Worm (Caenorhabditis elegans) whole organism, L4 larva: Measurements from ENCODE around the gene T02C1.2.
A peak's percentile ranks its signal among the peaks of the same experiment; 100 is the strongest.

Experiments
- Y105C5A.15 ChIP-seq: fragments of 200-800 bp; sonication (Bioruptor generic); IDR thresholded peaks from 2 replicates; pipeline ENCODE4 v1.3.6; 2022; ENCODE audit warnings: missing genetic modification characterization, missing compliant biosample characterization
- Y5F2A.4 ChIP-seq: fragments of 200-800 bp; sonication (Bioruptor generic); optimal IDR thresholded peaks from 2 replicates; lab custom pipeline; 2018; ENCODE audit warnings: mild to moderate bottlenecking, missing genetic modification characterization, missing compliant biosample characterization
- ZK337.2 ChIP-seq: fragments of 200-800 bp; sonication (Bioruptor generic); IDR thresholded peaks from 2 replicates; pipeline ENCODE4 v1.3.6; 2022; ENCODE audit warnings: missing genetic modification reagents, missing genetic modification characterization, missing compliant biosample characterization
- aha-1 ChIP-seq: fragments of 150-350 bp; peaks from one replicate; lab custom pipeline; 2014; ENCODE audit warnings: missing biosample characterization, missing genetic modification characterization
- daf-16 ChIP-seq, 3 experiments: sonication (generic microtip); optimal IDR thresholded peaks; 2 replicates each; lab custom pipeline; 2016 to 2017; ENCODE audit warnings: missing genetic modification characterization in 3 of 3, missing genetic modification reagents in 3 of 3, mild to moderate bottlenecking in 2 of 3, missing compliant biosample characterization in 2 of 3, missing biosample characterization in 1 of 3, moderate library complexity in 1 of 3
- daf-8 ChIP-seq: fragments of 200-800 bp; sonication (Bioruptor generic); IDR thresholded peaks from 2 replicates; pipeline ENCODE4 v1.3.6; 2022; ENCODE audit warnings: missing genetic modification characterization, missing compliant biosample characterization
- fkh-10 ChIP-seq: fragments of 150-350 bp; optimal IDR thresholded peaks from 2 replicates; lab custom pipeline; 2014; ENCODE audit warnings: missing biosample characterization, missing genetic modification reagents, missing genetic modification characterization
- hlh-30 ChIP-seq: sonication (generic microtip); optimal IDR thresholded peaks from 2 replicates; lab custom pipeline; 2017; ENCODE audit warnings: antibody characterized with exemption, mild to moderate bottlenecking, missing genetic modification characterization, missing compliant biosample characterization; ENCODE audit not compliant: insufficient read depth
- lim-7 ChIP-seq: fragments of 200-800 bp; sonication (Bioruptor generic); IDR thresholded peaks from 2 replicates; pipeline ENCODE4 v1.3.6; 2022; ENCODE audit warnings: missing genetic modification characterization, missing compliant biosample characterization
- lin-1 ChIP-seq: fragments of 200-800 bp; sonication (Bioruptor generic); IDR thresholded peaks from 2 replicates; pipeline ENCODE4 v1.3.6; 2022; ENCODE audit warnings: missing genetic modification reagents, missing genetic modification characterization, missing compliant biosample characterization
- madf-5 ChIP-seq, 2 experiments: fragments of 200-800 bp; sonication (Bioruptor generic); IDR thresholded peaks; 2 replicates each; pipeline ENCODE4 v1.3.6; 2022; ENCODE audit warnings: missing compliant biosample characterization in 2 of 2, missing genetic modification characterization in 2 of 2
- mxl-3 ChIP-seq: fragments of 200-800 bp; sonication (Bioruptor generic); optimal IDR thresholded peaks from 2 replicates; lab custom pipeline; 2018; ENCODE audit warnings: mild to moderate bottlenecking, missing genetic modification characterization, missing compliant biosample characterization
- nhr-111 ChIP-seq: fragments of 200-800 bp; sonication (Bioruptor generic); optimal IDR thresholded peaks from 2 replicates; lab custom pipeline; 2018; ENCODE audit warnings: mild to moderate bottlenecking, missing genetic modification characterization, missing compliant biosample characterization
- nhr-237 ChIP-seq: sonication (generic microtip); optimal IDR thresholded peaks from 2 replicates; lab custom pipeline; 2017; ENCODE audit warnings: missing biosample characterization, missing genetic modification characterization
- nhr-28 ChIP-seq: fragments of 150-350 bp; optimal IDR thresholded peaks from 2 replicates; lab custom pipeline; 2014; ENCODE audit warnings: missing biosample characterization, missing genetic modification characterization
- nhr-41 ChIP-seq: fragments of 200-800 bp; sonication (Bioruptor generic); IDR thresholded peaks from 2 replicates; pipeline ENCODE4 v1.3.6; 2022; ENCODE audit warnings: missing genetic modification reagents, missing genetic modification characterization, missing compliant biosample characterization
- rbr-2 ChIP-seq: sonication (generic microtip); optimal IDR thresholded peaks from 2 replicates; lab custom pipeline; 2016; ENCODE audit warnings: missing genotype, missing genetic modification characterization, missing compliant biosample characterization
- skn-1 ChIP-seq: fragments of 150-350 bp; optimal IDR thresholded peaks from 2 replicates; lab custom pipeline; 2014; ENCODE audit warnings: missing biosample characterization, missing genetic modification characterization
- tag-97 ChIP-seq: fragments of 200-800 bp; sonication (Bioruptor generic); IDR thresholded peaks from 2 replicates; pipeline ENCODE4 v1.3.6; 2022; ENCODE audit warnings: missing genetic modification characterization, missing compliant biosample characterization
- unc-130 ChIP-seq: sonication (generic microtip); optimal IDR thresholded peaks from 2 replicates; lab custom pipeline; 2016; ENCODE audit warnings: missing genetic modification reagents, missing genetic modification characterization, missing compliant biosample characterization
- unc-62 ChIP-seq, 3 experiments: fragments of 150-350 bp in 1 of 3; sonication (generic microtip); optimal IDR thresholded peaks in 2 of 3; peaks in 1 of 3; 1 replicate in 1 of 3; 2 replicates in 2 of 3; lab custom pipeline; 2014 to 2017; ENCODE audit warnings: missing biosample characterization in 3 of 3, missing genetic modification characterization in 3 of 3, missing genetic modification reagents in 3 of 3, missing genotype in 1 of 3
- zfp-2 ChIP-seq: sonication (generic microtip); optimal IDR thresholded peaks from 2 replicates; lab custom pipeline; 2016; ENCODE audit warnings: mild to moderate bottlenecking, missing genetic modification characterization, missing compliant biosample characterization

The T02C1.2 gene

DNA sequence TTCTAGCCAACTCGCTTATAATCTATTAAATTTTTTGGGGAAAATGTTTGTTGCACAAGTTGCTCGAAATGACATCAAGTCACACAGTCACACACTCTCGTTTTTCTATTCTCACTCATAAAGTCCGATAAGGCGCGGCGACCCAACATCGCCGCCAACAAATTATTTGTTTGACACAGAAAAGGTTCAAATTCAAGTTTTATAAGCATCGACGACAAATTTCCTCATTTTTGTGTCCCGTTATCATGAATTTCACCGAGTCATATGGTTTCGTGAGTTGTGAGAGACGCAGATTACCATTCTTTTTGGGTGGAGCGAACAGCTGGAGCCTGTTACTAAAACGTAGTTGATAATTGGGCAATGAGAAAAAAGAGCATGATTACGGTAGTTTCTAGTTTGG lies 39.0 kb downstream of the T02C1.2 start (continued):
- TF ChIP-seq mxl-3 (GFP tag; lab: Kevin White, UChicago), result peak; percentile 5
- TF ChIP-seq, all 104 proteins: peak for 16

DNA sequence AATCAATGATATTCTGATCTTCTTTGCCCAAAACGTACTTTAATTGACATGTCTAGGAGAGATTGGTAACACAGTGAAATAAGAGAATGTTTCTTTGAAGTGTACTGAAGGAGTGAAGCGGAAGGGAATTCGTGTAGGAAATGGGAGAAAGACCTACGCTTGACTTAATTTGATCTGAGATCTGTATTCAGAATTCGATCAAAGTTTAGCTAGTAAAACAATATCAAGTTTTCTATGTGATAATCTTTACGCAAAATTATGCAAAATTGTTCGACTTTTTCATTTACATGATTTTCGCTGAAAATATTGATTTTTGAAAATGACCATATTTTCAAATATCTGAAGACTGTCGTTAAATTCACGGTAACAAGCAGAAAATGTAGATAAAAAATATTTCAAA lies 46.5 kb downstream of the T02C1.2 start, which contains the start of gene K01B6.4:
TSS of gene K01B6.4 (minus strand) at position 101 of the 400 bp plus-strand sequence.
- TF ChIP-seq lim-7 (no peak), zfp-2 (tag; lab: Kevin White, UChicago) (no peak), nhr-41 (GFP tag; lab: Robert Waterston, UW) (no peak), daf-16 (GFP tag; optimal IDR thresholded peaks at IDR 0.05; lab: Kevin White, UChicago) (no peak), daf-16 (tag; optimal IDR thresholded peaks at IDR 0.05; lab: Kevin White, UChicago) (no peak), Y5F2A.4 (GFP tag; lab: Kevin White, UChicago) (no peak), aha-1 (tag; lab: Kevin White, UChicago) (peak; percentile 25)
- TF ChIP-seq, all 104 proteins: peak for 1

DNA sequence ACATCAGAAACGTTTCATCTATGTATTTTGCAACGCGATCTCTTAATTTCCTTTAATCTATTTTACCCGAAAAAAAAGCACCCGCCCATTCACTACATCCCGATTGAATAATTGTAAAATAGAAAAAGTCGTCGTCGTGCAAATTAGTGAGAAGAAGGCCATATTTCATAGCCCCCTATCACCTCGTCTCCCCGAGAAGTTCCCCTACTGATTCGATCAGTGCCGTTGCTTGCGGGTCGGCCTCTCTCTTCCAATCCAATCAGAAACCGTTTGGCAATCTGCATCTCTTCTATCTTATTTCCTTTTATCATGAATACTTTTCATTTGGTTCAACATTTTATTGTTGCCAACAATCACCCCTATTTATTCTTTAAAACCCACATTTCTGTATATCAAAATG lies 48.3 kb downstream of the T02C1.2 start:
- TF ChIP-seq nhr-237, result no peak
- TF ChIP-seq unc-62 (GFP tag; optimal IDR thresholded peaks at IDR 0.05 in 1 of 2; lab: Kevin White, UChicago), result peak in 1 of 2 experiments; percentile 71
- no peak for TF ChIP-seq unc-62 (tag; optimal IDR thresholded peaks at IDR 0.05; lab: Kevin White, UChicago)
- TF ChIP-seq daf-8 (GFP tag; lab: Robert Waterston, UW), result no peak

DNA sequence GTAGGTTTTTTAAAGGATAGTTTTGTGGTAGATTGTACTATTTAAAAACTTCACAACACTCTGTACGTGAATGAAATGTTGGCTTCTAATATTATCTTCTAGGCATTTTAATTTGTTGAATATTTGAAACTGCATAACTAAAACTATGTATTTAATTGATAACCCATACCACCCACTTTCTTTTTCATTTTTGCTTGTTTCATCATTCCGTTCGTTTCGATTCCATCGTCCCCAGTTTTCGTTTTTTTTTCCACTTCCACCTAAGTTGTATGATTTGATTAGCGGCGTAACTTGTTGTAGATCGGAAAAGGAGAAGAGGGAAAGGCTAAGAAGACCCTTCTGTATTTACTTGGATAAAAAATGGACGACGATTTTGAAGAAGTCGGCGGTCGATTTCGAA lies 49.1 kb downstream of the T02C1.2 start, which contains the start of gene K01B6.3:
TSS of gene K01B6.3 (plus strand) at position 301 of the 400 bp plus-strand sequence.
- TF ChIP-seq ZK337.2 (GFP tag; lab: Robert Waterston, UW) (no peak), rbr-2 (no peak), nhr-111 (GFP tag; lab: Kevin White, UChicago) (no peak), lin-1 (GFP tag; lab: Robert Waterston, UW) (no peak), tag-97 (GFP tag; lab: Robert Waterston, UW) (no peak), skn-1 (tag; lab: Kevin White, UChicago) (no peak), hlh-30 (no peak), madf-5 (GFP tag; IDR thresholded peaks at IDR 0.05; lab: Robert Waterston, UW) (no peak), fkh-10 (GFP tag; lab: Kevin White, UChicago) (no peak), unc-130 (no peak)

DNA sequence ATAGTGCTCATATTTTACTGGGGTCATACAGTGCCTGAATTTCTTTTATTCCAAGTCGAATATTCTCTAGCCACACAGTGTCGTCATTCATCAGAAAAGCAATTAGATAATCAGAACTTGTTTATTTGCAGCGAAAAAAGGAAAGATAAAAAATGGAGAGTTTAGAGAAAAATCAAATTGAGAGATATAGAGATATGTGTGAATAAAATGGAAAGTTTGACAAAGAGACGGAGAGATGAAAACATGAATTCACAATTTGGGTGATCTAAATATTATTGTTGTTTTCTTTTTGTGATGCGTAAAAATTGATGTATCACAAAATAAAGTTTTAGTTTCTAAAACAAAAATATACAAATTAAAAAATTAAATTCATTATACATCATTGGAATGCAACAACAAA lies 49.8 kb downstream of the T02C1.2 start:
- peak; percentile 32 for TF ChIP-seq nhr-28 (tag; lab: Kevin White, UChicago)
- no peak for TF ChIP-seq Y105C5A.15 (GFP tag; lab: Robert Waterston, UW)
- TF ChIP-seq, all 104 proteins: peak for 1
